Fruit fly (Drosophila melanogaster) whole organism: ENCODE measurements around the gene Spindly.

Experiments used
- CG8478 ChIP-seq: fragments of >200 bp; optimal IDR thresholded peaks from 2 replicates; lab custom pipeline; 2018; ENCODE audit warnings: inconsistent platforms
- EcR ChIP-seq, 2 experiments: fragments of >200 bp; optimal IDR thresholded peaks; 2 replicates each; lab custom pipeline; 2017; ENCODE audit warnings: missing biosample characterization in 2 of 2, missing genetic modification characterization in 2 of 2, missing genetic modification reagents in 2 of 2
- psq ChIP-seq: fragments of >200 bp; optimal IDR thresholded peaks from 2 replicates; lab custom pipeline; 2017
- usp ChIP-seq: fragments of >200 bp; optimal IDR thresholded peaks from 2 replicates; lab custom pipeline; 2017; ENCODE audit warnings: missing biosample characterization, missing genetic modification characterization, mixed read lengths

DNA sequence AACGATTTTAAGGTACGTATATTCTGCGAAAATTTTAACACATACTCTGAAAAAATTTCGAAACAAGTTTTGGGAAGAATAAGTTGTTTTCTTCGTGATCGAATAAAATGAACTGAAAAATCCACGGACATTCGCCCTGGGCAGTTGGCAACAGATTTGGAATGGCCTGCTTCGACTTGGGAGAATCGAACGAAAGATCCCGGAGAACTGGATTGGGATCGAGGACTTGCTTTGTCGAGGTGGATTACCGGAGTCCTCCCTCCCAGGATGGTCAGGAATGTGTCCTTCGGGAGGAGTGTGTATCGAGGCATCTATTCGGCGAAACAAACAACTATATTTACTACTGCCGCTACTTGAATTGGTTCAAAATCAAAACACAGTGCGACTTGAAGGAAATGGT lies 10.6 kb downstream of the Spindly start, which contains the start of the genes CG3213 and CG8851:
- TF ChIP-seq usp (GFP tag; lab: Kevin White, UChicago) = no peak
- no peak for TF ChIP-seq CG8478
- no peak for TF ChIP-seq EcR (GFP tag; optimal IDR thresholded peaks at IDR 0.05; lab: Kevin White, UChicago)
- TF ChIP-seq psq (lab: Kevin White, UChicago) = no peak
